Worm (Caenorhabditis elegans): ENCODE measurements around the gene rrp-8.

ce11 chrIV:440509-440908 lies 44.2 kb downstream of the rrp-8 start, which contains the start of gene hum-8:
- TF ChIP-seq tra-4 (tag; optimal IDR thresholded peaks at IDR 0.05) (no peak), hmbx-1 (tag; optimal IDR thresholded peaks at IDR 0.05) (no peak), flt-1 (GFP tag; IDR thresholded peaks at IDR 0.05) (no peak), hmg-4 (GFP tag; optimal IDR thresholded peaks at IDR 0.05) (no peak)

Data from whole organism, early embryonic.